Worm (Caenorhabditis elegans): ENCODE data around the gene C14C10.2.

Gene C14C10.2

ce11 chrV:12624371-12624770 lies 32.1 kb upstream of the C14C10.2 start, which contains the start of gene F56H9.9:
Gene F56H9.9, minus strand, starts transcription at chrV:12624471.
- TF ChIP-seq sptf-1 (tag; optimal IDR thresholded peaks at IDR 0.05) (no peak), mab-5 (tag; optimal IDR thresholded peaks at IDR 0.05) (no peak), elt-1 (tag; optimal IDR thresholded peaks at IDR 0.05; ENCODE audit: borderline replicate concordance, insufficient read depth) (no peak), flh-1 (GFP tag; optimal IDR thresholded peaks at IDR 0.05) (no peak), ceh-43 (GFP tag; optimal IDR thresholded peaks at IDR 0.05) (no peak), unc-120 (tag; optimal IDR thresholded peaks at IDR 0.05; ENCODE audit: poor library complexity, severe bottlenecking) (no peak), bed-3 (GFP tag; optimal IDR thresholded peaks at IDR 0.05) (no peak)

DNA sequence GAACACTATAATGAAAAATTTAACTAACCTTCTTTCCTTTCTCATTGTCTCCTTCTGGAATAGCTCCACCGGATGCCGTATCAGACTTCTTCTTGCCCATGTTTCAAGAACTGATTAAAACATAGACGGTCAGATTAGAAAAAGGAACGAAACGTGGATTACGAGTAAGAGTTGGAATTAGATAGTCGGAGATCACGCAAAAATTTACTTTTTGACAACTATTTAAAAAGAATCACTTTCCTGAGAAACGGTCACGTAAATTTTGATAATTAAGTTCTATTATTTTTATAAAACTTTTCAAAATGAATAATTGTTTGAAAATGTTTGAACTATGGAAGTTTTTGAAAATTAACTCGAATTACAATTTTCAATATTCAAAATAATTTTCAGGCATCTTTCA lies 19.8 kb upstream of the C14C10.2 start, which contains the start of gene cyc-2.2:
Gene cyc-2.2, minus strand, starts transcription at position 101 of the 400 bp plus-strand sequence.
- TF ChIP-seq ham-2 (GFP tag; optimal IDR thresholded peaks at IDR 0.05) (no peak), blmp-1 (tag; optimal IDR thresholded peaks at IDR 0.05) (no peak), nhr-237 (tag; optimal IDR thresholded peaks at IDR 0.05) (no peak), snpc-4 (tag; optimal IDR thresholded peaks at IDR 0.05) (no peak), unc-39 (tag; optimal IDR thresholded peaks at IDR 0.05) (no peak), zip-8 (tag; optimal IDR thresholded peaks at IDR 0.05) (no peak), nhr-28 (tag; optimal IDR thresholded peaks at IDR 0.05) (no peak), nhr-12 (tag; optimal IDR thresholded peaks at IDR 0.05) (no peak)

DNA sequence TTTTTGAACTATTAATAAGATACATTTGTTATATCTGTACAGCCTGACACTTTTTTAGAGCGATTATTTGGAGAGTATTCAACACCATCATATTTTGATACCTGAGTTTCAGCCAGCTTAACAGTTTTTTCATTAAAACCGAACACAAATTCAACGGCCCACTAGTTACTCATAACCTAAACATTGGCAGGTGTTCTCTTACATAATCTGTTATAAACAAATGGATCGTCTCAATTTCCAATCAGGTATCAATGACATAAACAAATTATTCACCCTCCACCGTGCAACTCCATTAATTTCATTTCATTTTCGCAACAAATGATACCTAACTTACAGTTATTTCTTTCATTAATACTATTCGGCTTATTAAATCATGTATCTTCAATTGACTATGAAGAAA lies 18.8 kb upstream of the C14C10.2 start, which contains the start of gene cubn-1:
Gene cubn-1, plus strand, starts transcription at position 301 of the 400 bp plus-strand sequence.
- no peak for TF ChIP-seq bed-3 (GFP tag; optimal IDR thresholded peaks at IDR 0.05)
- TF ChIP-seq M03D4.4 (tag; optimal IDR thresholded peaks at IDR 0.05): no peak
- no peak for TF ChIP-seq nhr-28 (tag; optimal IDR thresholded peaks at IDR 0.05)
- TF ChIP-seq nhr-2 (tag; optimal IDR thresholded peaks at IDR 0.05): no peak
- no peak for TF ChIP-seq lin-13 (tag; optimal IDR thresholded peaks at IDR 0.05)
- no peak for TF ChIP-seq elt-3 (tag; optimal IDR thresholded peaks at IDR 0.05)

- TF ChIP-seq sem-2 (GFP tag; optimal IDR thresholded peaks at IDR 0.05) (no peak), pha-4 (tag; optimal IDR thresholded peaks at IDR 0.05) (no peak), hlh-1 (tag; optimal IDR thresholded peaks at IDR 0.05) (no peak), snpc-4 (tag; optimal IDR thresholded peaks at IDR 0.05) (no peak), nhr-28 (tag; optimal IDR thresholded peaks at IDR 0.05) (no peak), ceh-39 (tag; optimal IDR thresholded peaks at IDR 0.05) (no peak), mab-5 (tag; optimal IDR thresholded peaks at IDR 0.05) (no peak), sptf-1 (tag; optimal IDR thresholded peaks at IDR 0.05) (no peak), blmp-1 (tag; optimal IDR thresholded peaks at IDR 0.05) (no peak), ceh-83 (GFP tag; optimal IDR thresholded peaks at IDR 0.05) (no peak), unc-120 (tag; optimal IDR thresholded peaks at IDR 0.05; ENCODE audit: poor library complexity, severe bottlenecking) (no peak)
These were observed 17.2 kb upstream of the C14C10.2 start, which contains the start of gene ZC116.1 for ce11 chrV:12609526-12609925. Gene ZC116.1, plus strand, starts transcription at chrV:12609826.

DNA sequence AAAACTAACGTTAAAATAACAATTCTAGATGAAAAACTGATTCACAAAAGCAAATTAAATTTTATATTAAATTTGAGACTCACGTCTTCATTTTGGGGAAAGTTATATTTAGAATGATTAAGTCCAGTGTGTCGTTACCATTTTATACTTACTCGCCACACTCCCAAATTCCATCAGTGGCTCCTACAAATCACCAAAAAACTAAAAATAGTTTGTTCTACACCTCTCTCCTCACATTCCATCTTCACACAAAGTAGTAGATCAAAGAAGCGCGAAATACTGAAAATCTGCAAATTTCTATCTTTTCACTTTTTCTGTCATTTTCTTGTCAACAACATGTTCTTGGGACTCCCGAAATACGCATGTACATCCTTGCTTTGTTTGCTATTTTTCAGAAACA lies 16.6 kb upstream of the C14C10.2 start, which contains the start of gene ZC116.5:
Gene ZC116.5, minus strand, starts transcription at position 101 of the 400 bp plus-strand sequence.
- TF ChIP-seq nhr-76 (tag; optimal IDR thresholded peaks at IDR 0.05): no peak
- no peak for TF ChIP-seq pha-4 (tag; optimal IDR thresholded peaks at IDR 0.05)
- no peak for TF ChIP-seq nhr-2 (tag; optimal IDR thresholded peaks at IDR 0.05)
- TF ChIP-seq ham-2 (GFP tag; optimal IDR thresholded peaks at IDR 0.05): no peak
- TF ChIP-seq M03D4.4 (tag; optimal IDR thresholded peaks at IDR 0.05): no peak
- no peak for TF ChIP-seq hlh-1 (tag; optimal IDR thresholded peaks at IDR 0.05)
- TF ChIP-seq bed-3 (GFP tag; optimal IDR thresholded peaks at IDR 0.05): no peak
- TF ChIP-seq ceh-83 (GFP tag; optimal IDR thresholded peaks at IDR 0.05): no peak
- TF ChIP-seq snpc-4 (tag; optimal IDR thresholded peaks at IDR 0.05): no peak
- TF ChIP-seq ceh-43 (GFP tag; optimal IDR thresholded peaks at IDR 0.05): no peak
- no peak for TF ChIP-seq cnd-1 (tag; optimal IDR thresholded peaks at IDR 0.05)

DNA sequence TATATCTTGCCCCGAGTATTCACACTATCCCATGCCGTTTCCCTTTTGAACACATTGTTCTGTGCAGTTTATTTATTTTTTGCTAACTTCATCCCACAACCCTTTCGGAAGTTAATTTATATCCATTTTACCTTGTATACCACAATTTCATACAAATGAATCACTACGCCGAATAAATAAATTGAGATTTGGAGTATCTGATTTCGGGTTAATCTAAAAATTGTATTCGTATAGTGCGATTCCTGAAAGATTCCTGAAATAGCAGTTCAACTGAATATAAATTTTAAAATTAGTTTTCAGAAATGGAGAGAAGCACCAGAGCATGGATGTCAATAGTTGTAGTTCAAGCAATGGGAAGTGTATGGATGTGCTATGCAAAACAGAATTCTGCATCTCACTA lies 14.8 kb upstream of the C14C10.2 start, which contains the start of gene erg-28:
Gene erg-28, plus strand, starts transcription at position 301 of the 400 bp plus-strand sequence.
- no peak for TF ChIP-seq ceh-43 (GFP tag; optimal IDR thresholded peaks at IDR 0.05)
- TF ChIP-seq tbx-8 (GFP tag; optimal IDR thresholded peaks at IDR 0.05): no peak
- TF ChIP-seq nhr-28 (tag; optimal IDR thresholded peaks at IDR 0.05): no peak
- TF ChIP-seq lin-32 (GFP tag; optimal IDR thresholded peaks at IDR 0.05): no peak
- TF ChIP-seq cnd-1 (tag; optimal IDR thresholded peaks at IDR 0.05): no peak
- no peak for TF ChIP-seq lin-13 (tag; optimal IDR thresholded peaks at IDR 0.05)
- TF ChIP-seq nhr-76 (tag; optimal IDR thresholded peaks at IDR 0.05): no peak
- TF ChIP-seq sem-2 (GFP tag; optimal IDR thresholded peaks at IDR 0.05): no peak
- no peak for TF ChIP-seq snpc-4 (tag; optimal IDR thresholded peaks at IDR 0.05)
- no peak for TF ChIP-seq mep-1 (tag; optimal IDR thresholded peaks at IDR 0.05)
- TF ChIP-seq ces-1 (GFP tag; optimal IDR thresholded peaks at IDR 0.05): no peak
- no peak for TF ChIP-seq ceh-83 (GFP tag; optimal IDR thresholded peaks at IDR 0.05)
- TF ChIP-seq unc-39 (tag; optimal IDR thresholded peaks at IDR 0.05): no peak
- TF ChIP-seq ceh-39 (tag; optimal IDR thresholded peaks at IDR 0.05): no peak

Data from whole organism, mixed stage, embryonic.